Worm (Caenorhabditis elegans): ENCODE data around the gene srlf-29.

ce11 chrII:1712938-1713337 is 46.8 kb downstream of the srlf-29 start, which contains the start of gene btb-7:
- TF ChIP-seq madf-10 (tag; optimal IDR thresholded peaks at IDR 0.05): no peak
- TF ChIP-seq aptf-2 (GFP tag; conservative IDR thresholded peaks at IDR 0.05): no peak
- TF ChIP-seq lin-35 (GFP tag; optimal IDR thresholded peaks at IDR 0.05): no peak
- TF ChIP-seq ztf-25 (GFP tag; IDR thresholded peaks at IDR 0.05): no peak
